Fruit fly (Drosophila melanogaster) whole organism, adult: ENCODE measurements around the gene Pmi.

Source experiments
- CG11617 ChIP-seq: fragments of 200-800 bp; sonication (Bioruptor generic); optimal IDR thresholded peaks from 2 replicates; lab custom pipeline; 2017; ENCODE audit warnings: mild to moderate bottlenecking, missing biosample characterization, missing genetic modification reagents, missing genetic modification characterization
- CG12768 ChIP-seq: fragments of 200-800 bp; sonication (Bioruptor generic); optimal IDR thresholded peaks from 2 replicates; lab custom pipeline; 2017; ENCODE audit warnings: missing biosample characterization, missing genetic modification characterization, mild to moderate bottlenecking, moderate library complexity, missing genetic modification reagents
- CG14711 ChIP-seq: fragments of 200-800 bp; sonication (Bioruptor generic); optimal IDR thresholded peaks from 2 replicates; lab custom pipeline; 2018; ENCODE audit warnings: missing biosample characterization, mild to moderate bottlenecking, missing genetic modification characterization, moderate library complexity
- CG1620 ChIP-seq: fragments of 200-800 bp; sonication (Bioruptor generic); optimal IDR thresholded peaks from 2 replicates; lab custom pipeline; 2016; ENCODE audit warnings: missing biosample characterization, missing genetic modification characterization
- CG33017 ChIP-seq: fragments of 200-800 bp; sonication (Bioruptor generic); optimal IDR thresholded peaks from 2 replicates; lab custom pipeline; 2018; ENCODE audit warnings: missing biosample characterization, mild to moderate bottlenecking, missing genetic modification characterization, moderate library complexity
- CG5204 ChIP-seq: fragments of 200-800 bp; sonication (Bioruptor generic); optimal IDR thresholded peaks from 2 replicates; lab custom pipeline; 2016; ENCODE audit warnings: missing biosample characterization, missing genetic modification characterization
- CG7045 ChIP-seq: fragments of 200-800 bp; sonication (Bioruptor generic); optimal IDR thresholded peaks from 2 replicates; lab custom pipeline; 2017; ENCODE audit warnings: missing biosample characterization, mild to moderate bottlenecking, missing genetic modification characterization
- CG7101 ChIP-seq: fragments of 200-800 bp; sonication (Bioruptor generic); optimal IDR thresholded peaks from 2 replicates; lab custom pipeline; 2018; ENCODE audit warnings: missing biosample characterization, mild to moderate bottlenecking, missing genetic modification characterization, moderate library complexity
- Clk ChIP-seq: fragments of 200-800 bp; sonication (Bioruptor generic); optimal IDR thresholded peaks from 2 replicates; lab custom pipeline; 2017; ENCODE audit warnings: missing biosample characterization, missing genetic modification characterization
- Crg-1 ChIP-seq: fragments of 200-800 bp; sonication (Bioruptor generic); optimal IDR thresholded peaks from 2 replicates; lab custom pipeline; 2016; ENCODE audit warnings: missing biosample characterization, missing genetic modification characterization
- Hr96 ChIP-seq: fragments of 200-800 bp; sonication (Bioruptor generic); optimal IDR thresholded peaks from 2 replicates; lab custom pipeline; 2016; ENCODE audit warnings: missing biosample characterization, missing genetic modification characterization
- Mnt ChIP-seq: fragments of 200-800 bp; sonication (Bioruptor generic); optimal IDR thresholded peaks from 2 replicates; lab custom pipeline; 2016; ENCODE audit warnings: missing biosample characterization, mild to moderate bottlenecking, missing genetic modification characterization
- bab1 ChIP-seq: fragments of 200-800 bp; sonication (Bioruptor generic); optimal IDR thresholded peaks from 3 replicates; lab custom pipeline; 2019; ENCODE audit warnings: missing biosample characterization, mild to moderate bottlenecking, missing genetic modification characterization, moderate library complexity
- cic ChIP-seq: fragments of 200-800 bp; sonication (Bioruptor generic); optimal IDR thresholded peaks from 2 replicates; lab custom pipeline; 2017; ENCODE audit warnings: missing biosample characterization, mild to moderate bottlenecking, missing genetic modification characterization, moderate library complexity
- cnc ChIP-seq, 2 experiments: fragments of >200 bp; optimal IDR thresholded peaks; 2 replicates each; lab custom pipeline; 2017
- kay ChIP-seq: fragments of 200-800 bp; sonication (Bioruptor generic); peaks from one replicate; lab custom pipeline; 2016; ENCODE audit warnings: missing biosample characterization, missing genetic modification characterization, borderline replicate concordance
- ovo ChIP-seq: fragments of 200-800 bp; sonication (Bioruptor generic); optimal IDR thresholded peaks from 2 replicates; lab custom pipeline; 2016; ENCODE audit warnings: missing biosample characterization, missing genetic modification characterization
- pad ChIP-seq: fragments of 200-800 bp; sonication (Bioruptor generic); optimal IDR thresholded peaks from 3 replicates; lab custom pipeline; 2017; ENCODE audit warnings: missing biosample characterization, missing genetic modification characterization, mild to moderate bottlenecking, moderate library complexity, missing genetic modification reagents
- tj ChIP-seq: fragments of 200-800 bp; sonication (Bioruptor generic); optimal IDR thresholded peaks from 3 replicates; lab custom pipeline; 2017; ENCODE audit warnings: missing biosample characterization, mild to moderate bottlenecking, missing genetic modification characterization, moderate library complexity
- toe ChIP-seq: fragments of 200-800 bp; sonication (Bioruptor generic); optimal IDR thresholded peaks from 2 replicates; lab custom pipeline; 2016; ENCODE audit warnings: missing biosample characterization, missing genetic modification characterization

Pmi gene

dm6 chr3L:5770113-5770798, 9.6 kb upstream of the Pmi start:
- TF ChIP-seq Mnt (GFP tag; lab: Kevin White, UChicago) (peak; percentile 82), CG12768 (peak; percentile 37), pad (GFP tag; lab: Kevin White, UChicago) (no peak), tj (GFP tag; lab: Kevin White, UChicago) (peak; percentile 36), cic (GFP tag; lab: Kevin White, UChicago) (peak; percentile 75)

- TF ChIP-seq CG33017 (tag; lab: Kevin White, UChicago) (peak; percentile 94), ovo (GFP tag; lab: Kevin White, UChicago) (peak; percentile 77), CG5204 (no peak), Hr96 (GFP tag; lab: Kevin White, UChicago) (no peak), Mnt (GFP tag; lab: Kevin White, UChicago) (peak; percentile 92), CG7045 (GFP tag; lab: Kevin White, UChicago) (peak; percentile 93), tj (GFP tag; lab: Kevin White, UChicago) (peak; percentile 97), Crg-1 (GFP tag; lab: Kevin White, UChicago) (peak; percentile 94), Clk (GFP tag; lab: Kevin White, UChicago) (peak; percentile 71), CG1620 (GFP tag; lab: Kevin White, UChicago) (peak; percentile 84), CG7101 (tag; lab: Kevin White, UChicago) (peak; percentile 93), CG11617 (GFP tag; lab: Kevin White, UChicago) (peak; percentile 87), cic (GFP tag; lab: Kevin White, UChicago) (peak; percentile 76), CG12768 (peak; percentile 90), kay (GFP tag; lab: Kevin White, UChicago) (no peak), bab1 (GFP tag; lab: Kevin White, UChicago) (peak; percentile 93), CG14711 (tag; lab: Kevin White, UChicago) (peak; percentile 80), cnc (optimal IDR thresholded peaks at IDR 0.05; lab: Kevin White, UChicago) (peak; percentile 34 to 89), toe (no peak), pad (GFP tag; lab: Kevin White, UChicago) (peak; percentile 99)
Observed at dm6 chr3L:5770817-5771425, 8.9 kb upstream of the Pmi start.

- TF ChIP-seq Clk (GFP tag; lab: Kevin White, UChicago) (no peak), CG12768 (peak; percentile 37), CG33017 (tag; lab: Kevin White, UChicago) (no peak)
Observed at dm6 chr3L:5774782-5775181, 5.1 kb upstream of the Pmi start.

- TF ChIP-seq CG7101 (tag; lab: Kevin White, UChicago), result no peak
- no peak for TF ChIP-seq tj (GFP tag; lab: Kevin White, UChicago)
- no peak for TF ChIP-seq Crg-1 (GFP tag; lab: Kevin White, UChicago)
- peak; percentile 17 for TF ChIP-seq bab1 (GFP tag; lab: Kevin White, UChicago)
- peak; percentile 93 for TF ChIP-seq Mnt (GFP tag; lab: Kevin White, UChicago)
- TF ChIP-seq CG11617 (GFP tag; lab: Kevin White, UChicago), result no peak
- TF ChIP-seq ovo (GFP tag; lab: Kevin White, UChicago), result no peak
- no peak for TF ChIP-seq CG5204
Observed at dm6 chr3L:5777114-5777513, 2.7 kb upstream of the Pmi start, which contains the start of gene vito. vito (minus strand) TSS chr3L:5777333.

- TF ChIP-seq CG7101 (tag; lab: Kevin White, UChicago), result no peak
- TF ChIP-seq pad (GFP tag; lab: Kevin White, UChicago), result no peak
- no peak for TF ChIP-seq cic (GFP tag; lab: Kevin White, UChicago)
- TF ChIP-seq Crg-1 (GFP tag; lab: Kevin White, UChicago), result no peak
- no peak for TF ChIP-seq ovo (GFP tag; lab: Kevin White, UChicago)
- TF ChIP-seq CG5204, result no peak
- no peak for TF ChIP-seq CG33017 (tag; lab: Kevin White, UChicago)
- no peak for TF ChIP-seq kay (GFP tag; lab: Kevin White, UChicago)
- TF ChIP-seq CG11617 (GFP tag; lab: Kevin White, UChicago), result no peak
- TF ChIP-seq cnc (optimal IDR thresholded peaks at IDR 0.05; lab: Kevin White, UChicago), result no peak
- no peak for TF ChIP-seq CG1620 (GFP tag; lab: Kevin White, UChicago)
- TF ChIP-seq toe, result no peak
- TF ChIP-seq Clk (GFP tag; lab: Kevin White, UChicago), result no peak
- no peak for TF ChIP-seq bab1 (GFP tag; lab: Kevin White, UChicago)
- TF ChIP-seq CG7045 (GFP tag; lab: Kevin White, UChicago), result no peak
- no peak for TF ChIP-seq Mnt (GFP tag; lab: Kevin White, UChicago)
Observed at dm6 chr3L:5785237-5786062, 5.6 kb downstream of the Pmi start.
